Fruit fly (Drosophila melanogaster): Measurements from ENCODE around the gene hep.

Gene hep

dm6 chrX:13130175-13130822 lies 40.1 kb upstream of the hep start (continued):
- TF ChIP-seq cas (GFP tag; IDR thresholded peaks at IDR 0.05) (no peak), CG12769 (tag; optimal IDR thresholded peaks at IDR 0.05) (peak; percentile 50), CG10654 (GFP tag; optimal IDR thresholded peaks at IDR 0.05) (peak; percentile 39), CTCF (GFP tag; optimal IDR thresholded peaks at IDR 0.05) (peak; percentile 5), CG7372 (GFP tag; IDR thresholded peaks at IDR 0.05) (no peak), prd (optimal IDR thresholded peaks at IDR 0.05) (no peak), prd (GFP tag; IDR thresholded peaks at IDR 0.05) (peak; percentile 61; the same call in 2 of the 3 replicates), ewg (GFP tag; optimal IDR thresholded peaks at IDR 0.05) (peak; percentile 96), zfh1 (GFP tag; IDR thresholded peaks at IDR 0.05) (peak; percentile 53; the same call in 2 of the 3 replicates), CG9817 (tag; optimal IDR thresholded peaks at IDR 0.05) (peak; percentile 53)

- peak; percentile 60 for TF ChIP-seq CG17829 (tag; optimal IDR thresholded peaks at IDR 0.05)
- no peak for TF ChIP-seq tio (GFP tag; optimal IDR thresholded peaks at IDR 0.05)
- no peak for TF ChIP-seq zen2 (GFP tag; IDR thresholded peaks at IDR 0.05; ENCODE audit: partially characterized antibody)
- no peak for TF ChIP-seq CG2678 (tag; optimal IDR thresholded peaks at IDR 0.05)
- peak; percentile 20 for TF ChIP-seq caup (GFP tag; optimal IDR thresholded peaks at IDR 0.05; ENCODE audit: severe bottlenecking)
- TF ChIP-seq CG12942 (GFP tag; optimal IDR thresholded peaks at IDR 0.05): no peak
- peak; percentile 38 for TF ChIP-seq CG3847 (GFP tag; IDR thresholded peaks at IDR 0.05)
- TF ChIP-seq GATAe (GFP tag; conservative IDR thresholded peaks at IDR 0.05): peak; percentile 51; the same call in 1 of the 2 replicates
- TF ChIP-seq az2 (GFP tag; optimal IDR thresholded peaks at IDR 0.05): no peak
- no peak for TF ChIP-seq CG1647 (GFP tag; optimal IDR thresholded peaks at IDR 0.05)
- no peak for TF ChIP-seq CG2889 (GFP tag; IDR thresholded peaks at IDR 0.05)
- TF ChIP-seq dimm (GFP tag; IDR thresholded peaks at IDR 0.05): no peak
- TF ChIP-seq ind (GFP tag; optimal IDR thresholded peaks at IDR 0.05): no peak
- peak; percentile 59 for TF ChIP-seq CG13287 (GFP tag; IDR thresholded peaks at IDR 0.05; ENCODE audit: partially characterized antibody)
- TF ChIP-seq CG18764 (GFP tag; optimal IDR thresholded peaks at IDR 0.05): no peak
- TF ChIP-seq Side (GFP tag; optimal IDR thresholded peaks at IDR 0.05): no peak
- TF ChIP-seq CG42726 (GFP tag; IDR thresholded peaks at IDR 0.05; ENCODE audit: partially characterized antibody): peak; percentile 9; the same call in 1 of the 2 replicates
- no peak for TF ChIP-seq Elba2 (GFP tag; optimal IDR thresholded peaks at IDR 0.05)
- no peak for TF ChIP-seq otp (GFP tag; IDR thresholded peaks at IDR 0.05)
- TF ChIP-seq Mrtf (GFP tag; IDR thresholded peaks at IDR 0.05): no peak
- TF ChIP-seq Mad (GFP tag; optimal IDR thresholded peaks at IDR 0.05): peak; percentile 25
- TF ChIP-seq CG11398 (GFP tag; optimal IDR thresholded peaks at IDR 0.05): no peak
- TF ChIP-seq CG4820 (GFP tag; optimal IDR thresholded peaks at IDR 0.05): no peak
- peak; percentile 99 for TF ChIP-seq grn (GFP tag; optimal IDR thresholded peaks at IDR 0.05)
- TF ChIP-seq NK7.1 (GFP tag; optimal IDR thresholded peaks at IDR 0.05): no peak
- TF ChIP-seq CG5180 (GFP tag; optimal IDR thresholded peaks at IDR 0.05): no peak
- no peak for TF ChIP-seq Dip3 (GFP tag; optimal IDR thresholded peaks at IDR 0.05)
- TF ChIP-seq CG15269 (tag; optimal IDR thresholded peaks at IDR 0.05): peak; percentile 10
- no peak for TF ChIP-seq Hr3 (GFP tag; optimal IDR thresholded peaks at IDR 0.05)
- no peak for TF ChIP-seq cas (GFP tag; IDR thresholded peaks at IDR 0.05)
- TF ChIP-seq YL-1 (GFP tag; optimal IDR thresholded peaks at IDR 0.05): peak; percentile 9
- TF ChIP-seq ken (GFP tag; IDR thresholded peaks at IDR 0.05): no peak
- TF ChIP-seq her (GFP tag; optimal IDR thresholded peaks at IDR 0.05): no peak
- TF ChIP-seq CG43689 (GFP tag; IDR thresholded peaks at IDR 0.05): no peak
- TF ChIP-seq Dek (tag; optimal IDR thresholded peaks at IDR 0.05): no peak
- peak; percentile 31; the same call in 1 of the 3 replicates for TF ChIP-seq zfh1 (GFP tag; IDR thresholded peaks at IDR 0.05)
- TF ChIP-seq Hey (tag; optimal IDR thresholded peaks at IDR 0.05): no peak
- no peak for TF ChIP-seq salm (tag; optimal IDR thresholded peaks at IDR 0.05)
- no peak for TF ChIP-seq bab2 (GFP tag; optimal IDR thresholded peaks at IDR 0.05)
- TF ChIP-seq CG7928 (GFP tag; optimal IDR thresholded peaks at IDR 0.05): no peak
- no peak for TF ChIP-seq nerfin-2 (GFP tag; IDR thresholded peaks at IDR 0.05; ENCODE audit: partially characterized antibody)
- TF ChIP-seq nom (GFP tag; optimal IDR thresholded peaks at IDR 0.05): peak; percentile 20
These were observed 38.5 kb upstream of the hep start, which contains the start of the genes CG32638, CG15717 and MFS10 for dm6 chrX:13128750-13129152. CG32638 (minus strand) TSS chrX:13128794. CG15717 (plus strand) TSS chrX:13128952. MFS10 (plus strand) TSS chrX:13129018.

Data from whole organism, embryonic.